Fruit fly (Drosophila melanogaster): ENCODE data around the gene CG12540.

Gene CG12540

DNA sequence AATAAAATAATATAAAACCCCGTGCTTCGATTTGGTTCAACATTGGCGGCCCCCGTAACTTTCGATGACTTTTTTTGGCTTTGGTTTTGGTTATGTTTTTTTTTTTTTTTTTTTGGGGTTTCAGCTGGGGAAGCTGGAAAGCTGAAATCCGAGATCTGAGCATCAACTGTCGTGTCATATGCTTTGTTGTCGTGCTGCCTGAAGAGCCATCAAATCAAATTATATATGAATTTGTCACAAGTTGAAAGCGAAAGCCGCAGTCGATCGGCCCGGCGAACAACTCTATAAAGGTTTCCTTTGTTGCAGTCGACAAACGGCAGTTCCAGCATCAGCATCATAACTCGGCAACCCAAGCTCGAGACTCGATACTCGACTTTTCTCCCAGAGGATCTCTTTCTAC is at the start of gene CG12540:
Gene CG12540, plus strand, starts transcription at position 301 of the 400 bp plus-strand sequence.
- TF ChIP-seq CG8478 (optimal IDR thresholded peaks at IDR 0.05): no peak
- TF ChIP-seq psq (optimal IDR thresholded peaks at IDR 0.05): no peak
- no peak for TF ChIP-seq pan (optimal IDR thresholded peaks at IDR 0.05)
- TF ChIP-seq EcR (GFP tag; optimal IDR thresholded peaks at IDR 0.05): no peak
- no peak for TF ChIP-seq Dll (optimal IDR thresholded peaks at IDR 0.05)
- TF ChIP-seq usp (GFP tag; optimal IDR thresholded peaks at IDR 0.05): no peak

DNA sequence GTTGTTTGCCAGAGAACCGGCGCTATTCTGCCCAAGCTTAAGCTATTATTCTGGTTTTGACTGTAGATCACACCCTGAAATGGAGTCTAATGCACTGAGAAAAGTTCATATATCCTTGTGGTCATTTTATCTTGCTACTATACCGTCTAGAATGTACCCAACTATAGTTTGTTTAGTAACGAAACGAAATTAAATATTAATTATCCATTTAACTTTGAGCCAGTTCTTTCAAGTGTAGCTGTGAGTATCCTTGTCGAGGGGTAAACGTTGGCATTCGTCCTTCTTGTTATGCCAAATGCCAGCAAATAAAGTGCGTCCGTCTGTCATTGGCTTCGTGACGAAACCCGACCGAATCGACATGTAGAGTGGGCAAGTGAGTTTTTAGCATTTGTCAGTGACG is 49.1 kb upstream of the CG12540 start:
- TF ChIP-seq CG8478 (optimal IDR thresholded peaks at IDR 0.05) (no peak), psq (optimal IDR thresholded peaks at IDR 0.05) (no peak), usp (GFP tag; optimal IDR thresholded peaks at IDR 0.05) (no peak), pan (optimal IDR thresholded peaks at IDR 0.05) (no peak), EcR (GFP tag; optimal IDR thresholded peaks at IDR 0.05) (no peak), Dll (optimal IDR thresholded peaks at IDR 0.05) (no peak)

DNA sequence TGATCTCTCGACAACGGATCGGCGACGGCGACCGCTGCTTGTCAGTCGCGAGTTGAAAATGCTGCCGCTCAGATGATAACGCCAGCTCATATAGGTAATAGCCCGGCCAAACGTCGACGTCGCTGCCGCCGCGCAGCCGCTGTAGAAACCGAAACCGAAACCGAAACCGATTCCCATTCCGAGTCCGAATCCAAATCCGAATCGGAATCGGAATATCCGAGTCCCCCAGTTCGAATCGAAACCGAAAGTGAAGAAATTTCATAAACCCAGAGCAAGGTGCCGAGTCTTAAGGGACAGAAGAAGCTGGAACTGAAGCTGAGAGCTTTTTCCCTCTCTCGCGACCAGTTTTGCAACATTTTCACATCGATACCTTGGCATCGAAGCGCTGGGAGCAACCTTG is 15.9 kb upstream of the CG12540 start, which contains the start of gene CG9411:
Gene CG9411, minus strand, starts transcription at position 67 of the 400 bp plus-strand sequence.
- TF ChIP-seq CG8478 (optimal IDR thresholded peaks at IDR 0.05) (no peak), EcR (GFP tag; optimal IDR thresholded peaks at IDR 0.05) (no peak), usp (GFP tag; optimal IDR thresholded peaks at IDR 0.05) (no peak), Dll (optimal IDR thresholded peaks at IDR 0.05) (no peak), pan (optimal IDR thresholded peaks at IDR 0.05) (no peak), psq (optimal IDR thresholded peaks at IDR 0.05) (no peak)

DNA sequence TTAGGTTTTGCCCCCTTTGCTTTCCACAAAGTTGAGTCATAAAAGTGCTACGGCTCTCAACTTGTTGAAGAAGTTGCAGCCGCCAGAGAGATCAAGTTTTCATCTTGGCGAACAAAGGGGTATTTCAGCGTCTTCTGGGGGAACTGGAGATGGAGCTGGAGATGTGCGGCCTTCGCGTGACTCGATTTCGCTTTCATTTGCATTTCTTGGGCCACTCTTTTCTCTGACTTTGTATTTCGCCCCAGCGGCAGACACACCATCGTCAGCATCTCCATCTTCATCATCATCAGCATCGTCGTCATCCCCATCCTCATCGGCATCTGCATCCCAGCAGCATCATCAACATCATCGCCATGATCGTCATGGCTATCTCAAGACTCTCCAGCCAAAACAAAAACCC is 14.7 kb upstream of the CG12540 start:
- no peak for TF ChIP-seq EcR (GFP tag; optimal IDR thresholded peaks at IDR 0.05)
- no peak for TF ChIP-seq Dll (optimal IDR thresholded peaks at IDR 0.05)
- no peak for TF ChIP-seq pan (optimal IDR thresholded peaks at IDR 0.05)
- no peak for TF ChIP-seq usp (GFP tag; optimal IDR thresholded peaks at IDR 0.05)
- TF ChIP-seq CG8478 (optimal IDR thresholded peaks at IDR 0.05): no peak
- TF ChIP-seq psq (optimal IDR thresholded peaks at IDR 0.05): no peak

DNA sequence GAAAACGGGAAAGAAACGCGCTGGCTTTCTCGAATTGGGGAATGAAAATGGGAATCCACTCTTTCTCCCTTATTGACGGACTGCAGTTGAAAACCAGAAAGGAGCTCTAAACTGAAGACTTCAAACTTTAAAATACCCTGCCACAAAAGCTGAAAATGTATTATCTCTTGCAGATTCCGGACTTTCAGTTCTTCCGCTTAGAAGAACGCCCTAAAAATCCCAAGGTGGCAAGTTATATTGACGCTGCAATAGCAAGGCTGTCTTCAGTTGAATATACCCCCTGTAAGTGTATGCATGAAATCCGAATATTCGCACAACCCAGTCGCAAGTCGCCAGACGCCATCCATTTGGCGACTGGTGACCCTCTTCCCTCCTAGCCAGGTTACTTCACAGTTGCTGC is 14.3 kb upstream of the CG12540 start:
- no peak for TF ChIP-seq EcR (GFP tag; optimal IDR thresholded peaks at IDR 0.05)
- no peak for TF ChIP-seq psq (optimal IDR thresholded peaks at IDR 0.05)
- TF ChIP-seq Dll (optimal IDR thresholded peaks at IDR 0.05): no peak
- no peak for TF ChIP-seq pan (optimal IDR thresholded peaks at IDR 0.05)
- no peak for TF ChIP-seq usp (GFP tag; optimal IDR thresholded peaks at IDR 0.05)
- no peak for TF ChIP-seq CG8478 (optimal IDR thresholded peaks at IDR 0.05)

DNA sequence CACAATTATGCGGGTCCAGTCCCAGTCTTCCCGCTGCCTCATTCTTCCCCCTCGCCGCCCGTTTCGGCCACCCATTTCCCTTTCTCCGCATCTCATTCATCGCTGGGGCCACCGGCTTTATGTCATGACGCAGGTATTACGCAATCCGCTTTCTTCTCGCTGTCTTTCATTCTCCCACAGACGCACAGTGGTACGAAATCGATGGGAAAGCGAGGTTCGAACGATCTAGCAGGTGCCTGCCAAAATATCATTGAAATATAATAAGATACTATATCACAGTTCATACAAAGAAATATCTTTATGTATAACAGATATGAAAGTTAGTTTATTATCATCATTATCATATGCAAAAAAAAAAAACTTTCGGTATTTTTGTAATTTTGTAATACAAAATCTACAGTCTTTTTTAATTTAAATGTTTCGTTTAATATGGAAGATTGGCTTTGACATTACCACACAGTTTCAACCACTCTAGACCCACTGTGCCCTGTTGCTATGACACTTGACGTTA is 12.4 kb upstream of the CG12540 start:
- no peak for TF ChIP-seq psq (optimal IDR thresholded peaks at IDR 0.05)
- TF ChIP-seq usp (GFP tag; optimal IDR thresholded peaks at IDR 0.05): no peak
- TF ChIP-seq Dll (optimal IDR thresholded peaks at IDR 0.05): no peak
- no peak for TF ChIP-seq pan (optimal IDR thresholded peaks at IDR 0.05)
- no peak for TF ChIP-seq EcR (GFP tag; optimal IDR thresholded peaks at IDR 0.05)
- TF ChIP-seq CG8478 (optimal IDR thresholded peaks at IDR 0.05): no peak

DNA sequence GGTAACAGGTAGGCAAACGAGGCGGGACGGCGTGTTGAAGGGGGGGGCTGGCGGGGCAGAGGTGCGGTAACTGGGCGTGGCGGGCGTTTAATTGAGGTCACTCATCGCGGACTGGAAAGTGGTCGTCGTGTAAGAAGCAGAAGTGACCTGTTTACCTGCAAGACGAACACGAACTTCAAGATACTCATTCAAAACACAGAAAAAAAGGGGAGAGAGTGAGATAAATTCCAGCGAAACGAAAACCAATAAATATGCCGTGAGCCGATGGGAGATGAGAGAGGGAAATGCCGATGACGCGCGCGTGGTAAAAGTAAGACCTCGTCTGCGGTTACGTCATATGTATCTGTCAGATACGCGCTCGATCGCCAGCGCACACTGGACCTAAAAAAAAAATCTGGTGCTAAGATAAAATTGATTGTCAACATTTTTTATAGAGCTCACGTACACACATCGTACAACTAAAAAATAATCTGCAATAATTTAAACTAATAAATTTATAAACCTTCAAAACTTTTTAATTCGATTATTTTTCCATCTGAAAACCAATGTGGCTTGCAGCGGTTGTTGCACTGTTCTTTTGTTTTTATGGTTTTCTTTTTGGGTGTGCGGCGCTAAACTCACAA is 2.0 kb upstream of the CG12540 start:
- no peak for TF ChIP-seq Dll (optimal IDR thresholded peaks at IDR 0.05)
- TF ChIP-seq CG8478 (optimal IDR thresholded peaks at IDR 0.05): no peak
- TF ChIP-seq psq (optimal IDR thresholded peaks at IDR 0.05): no peak
- no peak for TF ChIP-seq pan (optimal IDR thresholded peaks at IDR 0.05)
- no peak for TF ChIP-seq usp (GFP tag; optimal IDR thresholded peaks at IDR 0.05)
- TF ChIP-seq EcR (GFP tag; optimal IDR thresholded peaks at IDR 0.05): no peak

DNA sequence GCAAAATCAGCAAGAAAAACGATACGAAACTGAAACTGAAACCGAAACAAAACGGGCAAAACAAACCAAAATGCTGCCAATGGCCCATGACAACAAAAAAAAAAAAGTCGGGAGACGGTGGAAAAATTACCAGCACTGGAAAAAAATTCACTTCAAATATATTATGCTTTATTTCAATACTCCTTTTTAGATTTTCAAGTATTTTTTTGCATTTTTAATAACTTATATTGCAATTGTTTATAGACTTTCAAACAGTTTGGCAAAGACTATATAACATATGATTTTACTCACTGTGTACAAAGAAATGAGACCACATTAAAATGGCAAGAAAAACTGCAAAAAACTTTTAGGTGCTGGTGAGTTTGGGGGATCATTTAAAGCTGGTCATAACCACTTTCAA is 5.1 kb downstream of the CG12540 start:
- no peak for TF ChIP-seq EcR (GFP tag; optimal IDR thresholded peaks at IDR 0.05)
- no peak for TF ChIP-seq usp (GFP tag; optimal IDR thresholded peaks at IDR 0.05)
- no peak for TF ChIP-seq Dll (optimal IDR thresholded peaks at IDR 0.05)
- TF ChIP-seq CG8478 (optimal IDR thresholded peaks at IDR 0.05): no peak
- no peak for TF ChIP-seq psq (optimal IDR thresholded peaks at IDR 0.05)
